Fruit fly (Drosophila melanogaster) whole organism, wandering third instar larva: ENCODE data around the gene Arpc1.

ENCODE experiments used
- CG9705 ChIP-seq: fragments of 200-800 bp; sonication (Bioruptor generic); optimal IDR thresholded peaks from 2 replicates; lab custom pipeline; 2018; ENCODE audit warnings: missing biosample characterization, mild to moderate bottlenecking, missing genetic modification characterization
- CrebA ChIP-seq: fragments of 200-800 bp; sonication (Bioruptor generic); optimal IDR thresholded peaks from 2 replicates; lab custom pipeline; 2016; ENCODE audit warnings: missing biosample characterization, mild to moderate bottlenecking, missing genetic modification characterization, borderline replicate concordance
- Dfd ChIP-seq: fragments of >200 bp; optimal IDR thresholded peaks from 2 replicates; lab custom pipeline; 2017; ENCODE audit warnings: missing biosample characterization, missing genetic modification characterization
- Dif ChIP-seq: fragments of 200-275, 200-300 bp; sonication (Bioruptor generic); optimal IDR thresholded peaks from 2 replicates; lab custom pipeline; 2018; ENCODE audit warnings: missing biosample characterization, missing genetic modification characterization; ENCODE audit not compliant: partially characterized antibody
- GATAd ChIP-seq: sonication (Bioruptor generic); optimal IDR thresholded peaks from 2 replicates; lab custom pipeline; 2016; ENCODE audit warnings: missing biosample characterization, missing genetic modification characterization
- HLH106 ChIP-seq: fragments of 200-800 bp; optimal IDR thresholded peaks from 3 replicates; lab custom pipeline; 2019; ENCODE audit warnings: missing biosample characterization, mild to moderate bottlenecking, missing genetic modification characterization, moderate library complexity
- Hnf4 ChIP-seq: fragments of 200-800 bp; sonication (Bioruptor generic); optimal IDR thresholded peaks from 2 replicates; lab custom pipeline; 2016; ENCODE audit warnings: missing biosample characterization, mild to moderate bottlenecking, missing genetic modification characterization
- Hr78 ChIP-seq: fragments of >200 bp; optimal IDR thresholded peaks from 2 replicates; lab custom pipeline; 2017; ENCODE audit warnings: missing biosample characterization, missing genetic modification characterization
- Hr83 ChIP-seq: fragments of 200-300 bp; sonication (Bioruptor generic); optimal IDR thresholded peaks from 2 replicates; lab custom pipeline; 2016; ENCODE audit warnings: missing biosample characterization, mild to moderate bottlenecking, missing genetic modification characterization, moderate library complexity; ENCODE audit not compliant: poor library complexity, severe bottlenecking
- Jra ChIP-seq: sonication (Bioruptor generic); optimal IDR thresholded peaks from 2 replicates; lab custom pipeline; 2016; ENCODE audit warnings: missing biosample characterization, missing genetic modification characterization
- Mio ChIP-seq: sonication (Bioruptor generic); optimal IDR thresholded peaks from 2 replicates; lab custom pipeline; 2016; ENCODE audit warnings: missing biosample characterization, missing genetic modification characterization
- N ChIP-seq: fragments of >200 bp; optimal IDR thresholded peaks from 2 replicates; lab custom pipeline; 2018; ENCODE audit warnings: missing biosample characterization, missing external identifiers, missing genetic modification characterization
- OdsH ChIP-seq: fragments of 200-800 bp; sonication (Bioruptor generic); optimal IDR thresholded peaks from 2 replicates; lab custom pipeline; 2016; ENCODE audit warnings: missing biosample characterization, mild to moderate bottlenecking, missing genetic modification characterization
- Rel ChIP-seq, 2 experiments: fragments of 200-800 bp; sonication (Bioruptor generic) in 1 of 2; optimal IDR thresholded peaks; 2 replicates in 1 of 2; 3 replicates in 1 of 2; lab custom pipeline; 2016 to 2019; ENCODE audit warnings: mild to moderate bottlenecking in 2 of 2, missing biosample characterization in 2 of 2, missing genetic modification characterization in 2 of 2, moderate library complexity in 1 of 2
- Sp1 ChIP-seq: fragments of 200-800 bp; sonication (Bioruptor generic); optimal IDR thresholded peaks from 3 replicates; lab custom pipeline; 2019; ENCODE audit warnings: missing biosample characterization, mild to moderate bottlenecking, missing genetic modification characterization, moderate library complexity
- Vsx2 ChIP-seq: fragments of 200-300, 225-300 bp; sonication (Bioruptor generic); optimal IDR thresholded peaks from 2 replicates; lab custom pipeline; 2018; ENCODE audit warnings: missing biosample characterization, missing genetic modification characterization; ENCODE audit not compliant: partially characterized antibody
- br ChIP-seq: fragments of 200-800 bp; sonication (Bioruptor generic); optimal IDR thresholded peaks from 2 replicates; lab custom pipeline; 2016; ENCODE audit warnings: missing biosample characterization, missing genetic modification characterization
- brk ChIP-seq: fragments of 200-800 bp; sonication (Bioruptor generic); optimal IDR thresholded peaks from 2 replicates; lab custom pipeline; 2016; ENCODE audit warnings: missing biosample characterization, mild to moderate bottlenecking, missing genetic modification characterization
- dl ChIP-seq, 2 experiments: fragments of 175-275, 200-275 bp in 1 of 2; fragments of 200-275 bp in 1 of 2; sonication (Bioruptor generic); optimal IDR thresholded peaks; lab custom pipeline; 2018; ENCODE audit warnings: mild to moderate bottlenecking in 2 of 2, missing biosample characterization in 2 of 2, missing genetic modification characterization in 2 of 2, moderate library complexity in 2 of 2; ENCODE audit not compliant: partially characterized antibody in 2 of 2, insufficient read depth in 1 of 2
- dmrt93B ChIP-seq: fragments of 200-800 bp; sonication (Bioruptor generic); optimal IDR thresholded peaks from 2 replicates; lab custom pipeline; 2018; ENCODE audit warnings: missing biosample characterization, mild to moderate bottlenecking, missing genetic modification characterization
- dsf ChIP-seq: sonication (Bioruptor generic); optimal IDR thresholded peaks from 2 replicates; lab custom pipeline; 2016; ENCODE audit warnings: missing biosample characterization, missing genetic modification characterization, borderline replicate concordance
- ey ChIP-seq: fragments of 200-800 bp; sonication (Bioruptor generic); optimal IDR thresholded peaks from 2 replicates; lab custom pipeline; 2016; ENCODE audit warnings: missing biosample characterization, missing genetic modification characterization
- foxo ChIP-seq, 2 experiments: fragments of 200-800 bp; sonication (Bioruptor generic); optimal IDR thresholded peaks; 2 replicates in 1 of 2; 3 replicates in 1 of 2; lab custom pipeline; 2016 to 2017; ENCODE audit warnings: missing biosample characterization in 2 of 2, missing genetic modification characterization in 2 of 2
- fru ChIP-seq: fragments of 200-800 bp; sonication (Bioruptor generic); optimal IDR thresholded peaks from 3 replicates; lab custom pipeline; 2016; ENCODE audit warnings: missing biosample characterization, mild to moderate bottlenecking, missing genetic modification characterization
- h ChIP-seq: fragments of 200-800 bp; sonication (Bioruptor generic); optimal IDR thresholded peaks from 3 replicates; lab custom pipeline; 2016; ENCODE audit warnings: missing biosample characterization, mild to moderate bottlenecking, missing genetic modification characterization
- jim ChIP-seq: fragments of 175-275, 200-325 bp; sonication (Bioruptor generic); optimal IDR thresholded peaks from 2 replicates; lab custom pipeline; 2016; ENCODE audit warnings: missing biosample characterization, mild to moderate bottlenecking, missing genetic modification characterization
- lola ChIP-seq: fragments of >200 bp; optimal IDR thresholded peaks from 2 replicates; lab custom pipeline; 2017; ENCODE audit warnings: missing biosample characterization, missing genetic modification characterization
- pan ChIP-seq: fragments of >200 bp; optimal IDR thresholded peaks from 2 replicates; lab custom pipeline; 2017
- rgr ChIP-seq: fragments of 200-800 bp; sonication (Bioruptor generic); optimal IDR thresholded peaks from 3 replicates; lab custom pipeline; 2016; ENCODE audit warnings: missing biosample characterization, mild to moderate bottlenecking, missing genetic modification characterization
- sage ChIP-seq: fragments of 200-800 bp; sonication (Bioruptor generic); optimal IDR thresholded peaks from 2 replicates; lab custom pipeline; 2016; ENCODE audit warnings: missing biosample characterization, mild to moderate bottlenecking, missing genetic modification characterization
- sv ChIP-seq: fragments of 200-800 bp; sonication (Bioruptor generic); optimal IDR thresholded peaks from 3 replicates; lab custom pipeline; 2016; ENCODE audit warnings: missing biosample characterization, missing genetic modification characterization
- tai ChIP-seq: sonication (Bioruptor generic); optimal IDR thresholded peaks from 2 replicates; lab custom pipeline; 2016; ENCODE audit warnings: missing biosample characterization, missing genetic modification characterization
- usp ChIP-seq: fragments of >200 bp; optimal IDR thresholded peaks from 2 replicates; lab custom pipeline; 2017; ENCODE audit warnings: missing biosample characterization, missing genetic modification characterization
- woc ChIP-seq: sonication (Bioruptor generic); optimal IDR thresholded peaks from 2 replicates; lab custom pipeline; 2016; ENCODE audit warnings: missing biosample characterization, mild to moderate bottlenecking, missing genetic modification characterization

The Arpc1 gene

DNA sequence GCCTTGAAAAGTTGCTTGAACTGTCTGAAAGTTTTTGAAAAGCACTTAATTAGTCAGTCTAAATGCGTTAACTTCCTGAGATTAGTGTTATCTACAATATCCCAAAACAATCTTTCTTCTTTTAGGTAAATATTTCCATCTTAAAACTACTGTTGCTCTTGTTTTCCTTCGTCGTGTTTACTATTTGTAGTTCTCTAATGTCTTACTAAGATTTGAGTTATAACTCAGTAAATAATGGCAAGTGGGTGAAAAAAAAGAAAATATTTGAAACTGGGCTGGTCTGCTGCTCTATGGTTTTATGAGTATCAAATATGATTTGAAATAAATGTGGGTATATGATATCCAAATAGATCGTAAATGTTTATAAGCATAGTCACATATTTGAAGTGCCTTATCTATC is 28.4 kb downstream of the Arpc1 start:
- TF ChIP-seq CrebA (GFP tag; lab: Kevin White, UChicago): no peak
- TF ChIP-seq brk (GFP tag; lab: Kevin White, UChicago): no peak
- TF ChIP-seq br: no peak
- TF ChIP-seq Hnf4: no peak
- TF ChIP-seq Mio (GFP tag; lab: Kevin White, UChicago): no peak
- TF ChIP-seq GATAd (GFP tag; lab: Kevin White, UChicago): no peak
- no peak for TF ChIP-seq N
- no peak for TF ChIP-seq CG9705
- no peak for TF ChIP-seq lola (GFP tag; lab: Kevin White, UChicago)
- no peak for TF ChIP-seq ey (GFP tag; lab: Kevin White, UChicago)
- no peak for TF ChIP-seq HLH106
- no peak for TF ChIP-seq jim (GFP tag; lab: Kevin White, UChicago)
- TF ChIP-seq foxo (GFP tag; optimal IDR thresholded peaks at IDR 0.05; lab: Kevin White, UChicago): no peak
- no peak for TF ChIP-seq dsf
- no peak for TF ChIP-seq rgr

DNA sequence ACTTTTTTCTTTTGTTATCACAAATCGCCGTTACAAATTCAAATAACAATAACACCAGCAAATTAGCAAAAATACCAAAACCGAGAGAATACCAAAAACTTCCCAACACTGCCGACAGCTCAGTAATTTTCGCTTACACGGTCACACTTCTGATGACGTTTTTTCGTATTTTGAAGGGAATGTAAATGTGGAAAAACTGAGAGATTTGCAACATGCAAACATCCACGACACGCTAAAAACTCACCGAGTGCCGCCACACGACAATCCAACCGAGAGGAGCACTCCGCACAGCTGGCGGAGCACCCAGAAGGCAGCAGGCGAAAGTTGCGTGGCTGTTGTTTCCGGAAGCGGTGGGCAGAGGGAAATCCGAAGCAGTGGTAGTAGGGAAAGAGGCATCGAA is 36.1 kb downstream of the Arpc1 start, which contains the start of gene Sec71:
Gene Sec71, plus strand, starts transcription at position 117 of the 400 bp plus-strand sequence.
- TF ChIP-seq jim (GFP tag; lab: Kevin White, UChicago): no peak
- no peak for TF ChIP-seq Rel (GFP tag; optimal IDR thresholded peaks at IDR 0.05; lab: Kevin White, UChicago)
- peak; percentile 47 for TF ChIP-seq Rel (tag; optimal IDR thresholded peaks at IDR 0.05; lab: Kevin White, UChicago)

DNA sequence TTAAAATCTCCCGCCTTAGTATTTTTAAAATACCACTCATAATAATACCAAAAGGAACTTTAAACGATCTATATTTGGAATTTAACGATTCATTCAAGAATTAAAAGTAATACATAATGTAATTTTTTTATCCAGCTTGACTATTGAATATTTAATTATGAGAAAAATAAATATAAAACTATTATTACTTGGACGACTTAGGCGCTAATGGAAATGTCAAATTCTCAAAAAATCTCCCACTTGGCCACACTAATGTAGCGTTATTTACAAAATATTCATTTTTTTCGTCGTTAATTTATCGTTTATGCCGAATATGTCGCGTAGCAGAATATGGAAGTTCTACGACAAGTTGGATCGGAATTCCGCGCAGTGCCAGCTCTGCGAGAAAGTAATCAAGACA is 38.8 kb downstream of the Arpc1 start, which contains the start of gene CG16863:
Gene CG16863, plus strand, starts transcription at position 245 of the 400 bp plus-strand sequence.
- TF ChIP-seq Rel (GFP tag; optimal IDR thresholded peaks at IDR 0.05; lab: Kevin White, UChicago) (no peak), Rel (tag; optimal IDR thresholded peaks at IDR 0.05; lab: Kevin White, UChicago) (peak; percentile 54), tai (no peak), h (GFP tag; lab: Kevin White, UChicago) (no peak)

DNA sequence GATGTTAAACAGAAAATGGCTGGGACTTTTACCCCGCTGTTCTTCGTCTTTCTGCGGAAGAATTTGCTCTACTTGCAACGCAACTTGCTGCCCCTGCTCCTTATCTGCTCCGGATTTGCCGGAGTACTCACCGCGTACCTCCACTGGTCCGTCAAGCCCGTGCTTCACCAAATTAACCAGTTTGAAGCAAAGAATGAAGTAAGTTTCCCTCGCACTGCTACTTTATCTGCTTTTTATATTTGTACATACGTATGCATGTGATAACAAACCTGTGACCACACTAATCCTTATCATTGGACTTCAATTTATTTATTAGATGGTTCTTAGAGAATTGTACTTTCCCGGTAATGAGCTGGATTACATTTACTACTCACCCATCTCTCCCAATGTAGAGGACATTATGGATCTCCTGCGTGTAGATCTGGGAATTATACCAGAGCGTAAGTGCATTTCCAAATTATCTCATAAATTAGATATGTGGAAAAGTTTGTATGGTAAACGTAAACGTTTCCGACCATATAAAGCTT is 45.3 kb downstream of the Arpc1 start, which contains the start of gene CG16890:
Gene CG16890, minus strand, starts transcription at position 184 of the 527 bp plus-strand sequence.
- TF ChIP-seq woc (GFP tag; lab: Kevin White, UChicago) (no peak), Hr83 (GFP tag; lab: Kevin White, UChicago) (no peak), Rel (GFP tag; optimal IDR thresholded peaks at IDR 0.05; lab: Kevin White, UChicago) (no peak), Rel (tag; optimal IDR thresholded peaks at IDR 0.05; lab: Kevin White, UChicago) (peak; percentile 99), lola (GFP tag; lab: Kevin White, UChicago) (no peak), h (GFP tag; lab: Kevin White, UChicago) (peak; percentile 44), Hnf4 (no peak), dl (GFP tag; optimal IDR thresholded peaks at IDR 0.05; lab: Kevin White, UChicago; ENCODE audit: insufficient read depth in 1 of 2, partially characterized antibody in 2 of 2) (no peak), CG9705 (no peak), Sp1 (GFP tag; lab: Kevin White, UChicago) (no peak), dmrt93B (GFP tag; lab: Kevin White, UChicago) (no peak), rgr (no peak)
- TF ChIP-seq, all 38 proteins: peak for 2

DNA sequence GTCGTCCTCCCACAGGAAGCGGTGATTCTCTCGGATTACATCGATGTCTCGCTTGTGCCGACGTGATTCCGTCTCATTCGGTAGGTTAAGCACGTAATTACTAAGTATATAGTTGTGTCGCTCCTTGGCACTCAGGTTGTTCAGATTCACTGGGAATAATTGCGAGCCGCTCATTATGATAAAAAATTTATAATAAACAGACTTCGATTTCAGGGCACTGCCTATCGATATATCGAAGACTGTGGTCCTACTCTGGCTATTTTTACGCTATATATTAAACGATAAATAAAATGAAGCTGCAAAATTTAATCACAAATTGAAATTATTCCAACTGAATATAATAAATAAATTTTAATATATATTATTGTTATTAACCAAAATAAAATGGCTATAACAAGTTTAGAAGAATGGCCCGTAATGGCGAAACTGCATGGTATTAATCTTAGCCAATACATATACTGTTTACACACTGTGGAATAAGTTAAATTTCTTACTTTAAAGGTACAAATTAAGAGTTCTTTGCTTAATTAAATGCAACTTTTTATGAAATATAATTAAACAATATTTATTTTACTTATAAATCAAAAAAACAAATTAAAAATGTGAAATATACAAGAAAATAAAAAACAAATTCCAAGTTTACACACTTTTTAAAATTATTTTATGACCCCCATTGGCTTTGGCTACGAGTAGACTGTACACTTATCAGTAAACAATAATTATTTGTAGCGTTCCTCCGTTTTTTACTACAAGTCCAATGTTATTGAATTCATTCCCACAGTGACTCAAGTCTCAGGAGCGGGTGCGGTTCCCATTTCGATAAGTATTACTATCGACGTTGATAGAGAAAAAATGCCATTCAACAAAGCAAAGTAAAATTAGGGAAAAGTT is 46.0 kb downstream of the Arpc1 start, which contains the start of gene Eato:
Gene Eato, plus strand, starts transcription at position 821 of the 891 bp plus-strand sequence.
- TF ChIP-seq tai: no peak
- TF ChIP-seq dsf: no peak
- no peak for TF ChIP-seq Hr78 (GFP tag; lab: Kevin White, UChicago)
- TF ChIP-seq foxo (GFP tag; optimal IDR thresholded peaks at IDR 0.05; lab: Kevin White, UChicago): peak in 1 of 2 experiments; percentile 53
- no peak for TF ChIP-seq N
- no peak for TF ChIP-seq Vsx2 (GFP tag; lab: Kevin White, UChicago)
- no peak for TF ChIP-seq Jra (GFP tag; lab: Kevin White, UChicago)
- no peak for TF ChIP-seq brk (GFP tag; lab: Kevin White, UChicago)
- no peak for TF ChIP-seq Dif (GFP tag; lab: Kevin White, UChicago)
- no peak for TF ChIP-seq usp
- TF ChIP-seq Rel (GFP tag; optimal IDR thresholded peaks at IDR 0.05; lab: Kevin White, UChicago): no peak
- TF ChIP-seq Rel (tag; optimal IDR thresholded peaks at IDR 0.05; lab: Kevin White, UChicago): peak; percentile 15
- no peak for TF ChIP-seq woc (GFP tag; lab: Kevin White, UChicago)
- TF ChIP-seq sv (GFP tag; lab: Kevin White, UChicago): no peak
- TF ChIP-seq pan (lab: Kevin White, UChicago): no peak
- no peak for TF ChIP-seq lola (GFP tag; lab: Kevin White, UChicago)
- TF ChIP-seq fru (GFP tag; lab: Kevin White, UChicago): no peak
- TF ChIP-seq HLH106: peak; percentile 16
- no peak for TF ChIP-seq GATAd (GFP tag; lab: Kevin White, UChicago)
- TF ChIP-seq sage (GFP tag; lab: Kevin White, UChicago): no peak
- TF ChIP-seq jim (GFP tag; lab: Kevin White, UChicago): peak; percentile 41
- TF ChIP-seq Dfd (GFP tag; lab: Kevin White, UChicago): no peak
- peak; percentile 9 for TF ChIP-seq br
- peak; percentile 45 for TF ChIP-seq rgr
- peak; percentile 22 for TF ChIP-seq ey (GFP tag; lab: Kevin White, UChicago)
- peak; percentile 17 for TF ChIP-seq OdsH (GFP tag; lab: Kevin White, UChicago)
- no peak for TF ChIP-seq Sp1 (GFP tag; lab: Kevin White, UChicago)
- no peak for TF ChIP-seq dl (GFP tag; optimal IDR thresholded peaks at IDR 0.05; lab: Kevin White, UChicago; ENCODE audit: insufficient read depth in 1 of 2, partially characterized antibody in 2 of 2)
- TF ChIP-seq Hnf4: peak; percentile 20
